Fruit fly (Drosophila melanogaster) whole organism, embryonic: ENCODE measurements around the gene CG1632.

Experiments
- CG10147 ChIP-seq: fragments of 200-800 bp; sonication (Bioruptor generic); optimal IDR thresholded peaks from 2 replicates; lab custom pipeline; 2019; ENCODE audit warnings: missing biosample characterization, mild to moderate bottlenecking, missing genetic modification characterization, moderate library complexity
- CG10267 ChIP-seq: fragments of 200-800 bp; sonication (Bioruptor generic); optimal IDR thresholded peaks from 2 replicates; lab custom pipeline; 2018; ENCODE audit warnings: missing biosample characterization, mild to moderate bottlenecking, missing genetic modification characterization, moderate library complexity
- CG12659 ChIP-seq: fragments of 200-800 bp; sonication (Bioruptor generic); optimal IDR thresholded peaks from 3 replicates; lab custom pipeline; 2017; ENCODE audit warnings: mild to moderate bottlenecking, missing biosample characterization, missing genetic modification reagents, missing genetic modification characterization
- CG13287 ChIP-seq: fragments of 200-800 bp; sonication (Bioruptor generic); IDR thresholded peaks from 2 replicates; pipeline ENCODE4 v1.3.6; 2022; ENCODE audit warnings: missing biosample characterization, missing genetic modification characterization; ENCODE audit not compliant: partially characterized antibody
- CG14710 ChIP-seq: fragments of 200-800 bp; sonication (Bioruptor generic); optimal IDR thresholded peaks from 3 replicates; lab custom pipeline; 2019; ENCODE audit warnings: missing biosample characterization, mild to moderate bottlenecking, missing genetic modification characterization, moderate library complexity
- CG15514 ChIP-seq: fragments of 200-800 bp; sonication (Bioruptor generic); optimal IDR thresholded peaks from 3 replicates; lab custom pipeline; 2017; ENCODE audit warnings: missing biosample characterization, missing genetic modification characterization, mild to moderate bottlenecking, moderate library complexity, missing genetic modification reagents
- CG2116 ChIP-seq: fragments of 200-800 bp; sonication (Bioruptor generic); optimal IDR thresholded peaks from 3 replicates; lab custom pipeline; 2018; ENCODE audit warnings: missing biosample characterization, mild to moderate bottlenecking, missing genetic modification characterization
- CG3847 ChIP-seq: fragments of 200-800 bp; sonication (Bioruptor generic); IDR thresholded peaks from 2 replicates; pipeline ENCODE4 v1.3.6; 2022; ENCODE audit warnings: missing biosample characterization, missing genetic modification characterization
- CG3995 ChIP-seq: fragments of 200-800 bp; sonication (Bioruptor generic); optimal IDR thresholded peaks from 3 replicates; lab custom pipeline; 2016; ENCODE audit warnings: missing biosample characterization, missing genetic modification characterization
- CG4617 ChIP-seq: fragments of 200-800 bp; sonication (Bioruptor generic); optimal IDR thresholded peaks from 3 replicates; lab custom pipeline; 2016; ENCODE audit warnings: missing biosample characterization, missing genetic modification characterization, borderline replicate concordance
- CG4854 ChIP-seq: fragments of 200-800 bp; sonication (Bioruptor generic); optimal IDR thresholded peaks from 2 replicates; lab custom pipeline; 2016; ENCODE audit warnings: missing biosample characterization, missing genetic modification characterization, inconsistent platforms
- CG9797 ChIP-seq: fragments of 200-800 bp; sonication (Bioruptor generic); optimal IDR thresholded peaks from 3 replicates; lab custom pipeline; 2018; ENCODE audit warnings: missing biosample characterization, mild to moderate bottlenecking, missing genetic modification characterization
- CTCF ChIP-seq: fragments of 200-800 bp; sonication (Bioruptor generic); optimal IDR thresholded peaks from 2 replicates; lab custom pipeline; 2017; ENCODE audit warnings: missing biosample characterization, mild to moderate bottlenecking, missing genetic modification characterization, moderate library complexity
- Dad ChIP-seq: fragments of 200-800 bp; sonication (Bioruptor generic); optimal IDR thresholded peaks from 3 replicates; lab custom pipeline; 2016; ENCODE audit warnings: missing biosample characterization, missing genetic modification characterization
- Deaf1 ChIP-seq: fragments of 200-800 bp; optimal IDR thresholded peaks from 3 replicates; lab custom pipeline; 2019; ENCODE audit warnings: missing biosample characterization, mild to moderate bottlenecking, missing genetic modification characterization, moderate library complexity
- Dll ChIP-seq: fragments of 200-800 bp; sonication (Bioruptor generic); IDR thresholded peaks from 4 replicates; pipeline ENCODE4 v1.3.6; 2022; ENCODE audit warnings: missing biosample characterization, missing genetic modification characterization; ENCODE audit not compliant: partially characterized antibody
- Dp ChIP-seq: fragments of 200-800 bp; sonication (Bioruptor generic); optimal IDR thresholded peaks from 2 replicates; lab custom pipeline; 2018; ENCODE audit warnings: missing biosample characterization, mild to moderate bottlenecking, missing genetic modification characterization, moderate library complexity
- Dref ChIP-seq: fragments of 200-800 bp; sonication (Bioruptor generic); IDR thresholded peaks from 2 replicates; pipeline ENCODE4 v1.3.6; 2022; ENCODE audit warnings: missing biosample characterization, missing genetic modification characterization
- E2f1 ChIP-seq: fragments of 200-800 bp; sonication (Bioruptor generic); IDR thresholded peaks from 2 replicates; pipeline ENCODE4 v1.3.6; 2022; ENCODE audit warnings: missing biosample characterization, missing genetic modification characterization
- E2f2 ChIP-seq: fragments of 200-800 bp; sonication (Bioruptor generic); IDR thresholded peaks from 2 replicates; pipeline ENCODE4 v1.3.6; 2022; ENCODE audit warnings: missing biosample characterization, missing genetic modification characterization
- Ets97D ChIP-seq: fragments of 200-800 bp; sonication (Bioruptor generic); optimal IDR thresholded peaks from 3 replicates; lab custom pipeline; 2016; ENCODE audit warnings: missing biosample characterization, missing genetic modification characterization
- HLH3B ChIP-seq: fragments of 200-800 bp; sonication (Bioruptor generic); IDR thresholded peaks from 2 replicates; pipeline ENCODE4 v1.3.6; 2022; ENCODE audit warnings: missing biosample characterization, missing genetic modification characterization
- HLHmδ ChIP-seq: fragments of 200-800 bp; sonication (Bioruptor generic); optimal IDR thresholded peaks from 2 replicates; lab custom pipeline; 2018; ENCODE audit warnings: missing biosample characterization, mild to moderate bottlenecking, missing genetic modification characterization, moderate library complexity
- MBD-R2 ChIP-seq: fragments of 200-800 bp; sonication (Bioruptor generic); IDR thresholded peaks from 2 replicates; pipeline ENCODE4 v1.3.6; 2022; ENCODE audit warnings: missing biosample characterization, missing genetic modification characterization
- MESR4 ChIP-seq: fragments of 200-800 bp; sonication (Bioruptor generic); optimal IDR thresholded peaks from 2 replicates; lab custom pipeline; 2018; ENCODE audit warnings: missing biosample characterization, mild to moderate bottlenecking, missing genetic modification characterization, moderate library complexity
- Med ChIP-seq: fragments of 200-800 bp; sonication (Bioruptor generic); peaks from one replicate; lab custom pipeline; 2016; ENCODE audit warnings: missing biosample characterization, missing genetic modification characterization, mild to moderate bottlenecking, inconsistent platforms, moderate library complexity
- PHDP ChIP-seq: fragments of 200-800 bp; sonication (Bioruptor generic); optimal IDR thresholded peaks from 3 replicates; lab custom pipeline; 2018; ENCODE audit warnings: missing biosample characterization, mild to moderate bottlenecking, missing genetic modification characterization, moderate library complexity
- Pdp1 ChIP-seq, 2 experiments: fragments of 200-800 bp; sonication (Bioruptor generic); optimal IDR thresholded peaks; 3 replicates each; lab custom pipeline; 2016; ENCODE audit warnings: missing biosample characterization in 2 of 2, missing genetic modification characterization in 2 of 2, mild to moderate bottlenecking in 1 of 2, moderate library complexity in 1 of 2
- Scr ChIP-seq: fragments of 200-800 bp; sonication (Bioruptor generic); IDR thresholded peaks from 2 replicates; pipeline ENCODE4 v1.3.6; 2022; ENCODE audit warnings: missing biosample characterization, missing genetic modification characterization; ENCODE audit not compliant: partially characterized antibody
- Sin3A ChIP-seq: fragments of >200 bp; optimal IDR thresholded peaks from 2 replicates; lab custom pipeline; 2018
- Sry-δ ChIP-seq: fragments of 200-800 bp; sonication (Bioruptor generic); optimal IDR thresholded peaks from 2 replicates; lab custom pipeline; 2016; ENCODE audit warnings: missing biosample characterization, missing genetic modification characterization
- YL-1 ChIP-seq: fragments of 200-800 bp; sonication (Bioruptor generic); optimal IDR thresholded peaks from 3 replicates; lab custom pipeline; 2017; ENCODE audit warnings: missing biosample characterization, mild to moderate bottlenecking, missing genetic modification characterization
- ash1 ChIP-seq: fragments of 200-800 bp; sonication (Bioruptor generic); optimal IDR thresholded peaks from 2 replicates; lab custom pipeline; 2018; ENCODE audit warnings: missing biosample characterization, mild to moderate bottlenecking, missing genetic modification characterization
- crp ChIP-seq, 2 experiments: fragments of 200-800 bp; sonication (Bioruptor generic); optimal IDR thresholded peaks; 2 replicates in 1 of 2; 3 replicates in 1 of 2; lab custom pipeline; 2017; ENCODE audit warnings: missing biosample characterization in 2 of 2, missing genetic modification characterization in 2 of 2, mild to moderate bottlenecking in 1 of 2, moderate library complexity in 1 of 2
- gfzf ChIP-seq: fragments of 200-800 bp; sonication (Bioruptor generic); optimal IDR thresholded peaks from 2 replicates; lab custom pipeline; 2016; ENCODE audit warnings: missing biosample characterization, mild to moderate bottlenecking, missing genetic modification characterization, moderate library complexity
- ham ChIP-seq: fragments of 200-800 bp; sonication (Bioruptor generic); IDR thresholded peaks from 2 replicates; pipeline ENCODE4 v1.3.6; 2022; ENCODE audit warnings: missing biosample characterization, missing genetic modification characterization
- knrl ChIP-seq: fragments of 200-800 bp; sonication (Bioruptor generic); IDR thresholded peaks from 3 replicates; pipeline ENCODE4 v1.3.6; 2022; ENCODE audit warnings: missing biosample characterization, missing genetic modification characterization; ENCODE audit not compliant: partially characterized antibody
- lbe ChIP-seq: fragments of 200-800 bp; sonication (Bioruptor generic); optimal IDR thresholded peaks from 2 replicates; lab custom pipeline; 2016; ENCODE audit warnings: missing biosample characterization, mild to moderate bottlenecking, missing genetic modification characterization
- lola ChIP-seq, 3 experiments: fragments of >200 bp in 2 of 3; fragments of 200-800 bp in 1 of 3; sonication (Bioruptor generic) in 1 of 3; optimal IDR thresholded peaks; 2 replicates each; lab custom pipeline; 2017 to 2019; ENCODE audit warnings: missing biosample characterization in 3 of 3, missing genetic modification characterization in 3 of 3, mild to moderate bottlenecking in 1 of 3, moderate library complexity in 1 of 3
- nerfin-1 ChIP-seq: fragments of 200-800 bp; sonication (Bioruptor generic); optimal IDR thresholded peaks from 3 replicates; lab custom pipeline; 2019; ENCODE audit warnings: missing biosample characterization, mild to moderate bottlenecking, missing genetic modification characterization, moderate library complexity
- nmo ChIP-seq: fragments of 200-800 bp; sonication (Bioruptor generic); optimal IDR thresholded peaks from 2 replicates; lab custom pipeline; 2018; ENCODE audit warnings: missing biosample characterization, mild to moderate bottlenecking, missing genetic modification characterization, moderate library complexity
- onecut ChIP-seq: fragments of 200-800 bp; sonication (Bioruptor generic); IDR thresholded peaks from 2 replicates; pipeline ENCODE4 v1.3.6; 2022; ENCODE audit warnings: missing biosample characterization, missing genetic modification characterization
- pzg ChIP-seq: fragments of 200-800 bp; sonication (Bioruptor generic); optimal IDR thresholded peaks from 3 replicates; lab custom pipeline; 2018; ENCODE audit warnings: missing biosample characterization, mild to moderate bottlenecking, missing genetic modification characterization, moderate library complexity
- shn ChIP-seq: fragments of 200-800 bp; sonication (Bioruptor generic); optimal IDR thresholded peaks from 3 replicates; lab custom pipeline; 2016; ENCODE audit warnings: missing biosample characterization, missing genetic modification characterization
- sqz ChIP-seq: fragments of 200-800 bp; sonication (Bioruptor generic); optimal IDR thresholded peaks from 3 replicates; lab custom pipeline; 2018; ENCODE audit warnings: missing biosample characterization, mild to moderate bottlenecking, missing genetic modification characterization
- stwl ChIP-seq: fragments of 200-800 bp; sonication (Bioruptor generic); optimal IDR thresholded peaks from 3 replicates; lab custom pipeline; 2018; ENCODE audit warnings: missing biosample characterization, mild to moderate bottlenecking, missing genetic modification characterization, moderate library complexity
- trem ChIP-seq: fragments of 200-800 bp; optimal IDR thresholded peaks from 3 replicates; lab custom pipeline; 2019; ENCODE audit warnings: missing biosample characterization, mild to moderate bottlenecking, missing genetic modification characterization, moderate library complexity
- ttk ChIP-seq: fragments of 200-800 bp; sonication (Bioruptor generic); IDR thresholded peaks from 2 replicates; pipeline ENCODE4 v2.1.2; 2022; ENCODE audit warnings: missing biosample characterization, missing genetic modification characterization

The CG1632 gene

dm6 chrX:8251268-8251996 lies 1.0 kb upstream of the CG1632 start, which contains the start of gene ND-75:
TSS of gene ND-75 (minus strand) at chrX:8251687.
- TF ChIP-seq gfzf (GFP tag; lab: Kevin White, UChicago): peak; percentile 13
- TF ChIP-seq CTCF (GFP tag; lab: Kevin White, UChicago): peak; percentile 93
- TF ChIP-seq Dll (GFP tag; lab: Robert Waterston, UW): 0 out of 4 replicates have a peak, but pooled peaks have one; percentile 16
- peak; percentile 49 for TF ChIP-seq CG4617 (GFP tag; lab: Kevin White, UChicago)
- peak; percentile 69 for TF ChIP-seq MESR4 (GFP tag; lab: Kevin White, UChicago)
- peak in 1 of 2 experiments; percentile 95 for TF ChIP-seq Pdp1 (GFP tag; optimal IDR thresholded peaks at IDR 0.05; lab: Kevin White, UChicago)
- peak; percentile 46 for TF ChIP-seq sqz (GFP tag; lab: Kevin White, UChicago)
- peak; percentile 72; the same call in 1 of the 2 replicates for TF ChIP-seq E2f2
- TF ChIP-seq CG2116 (GFP tag; lab: Kevin White, UChicago): peak; percentile 66
- no peak for TF ChIP-seq Deaf1 (tag; lab: Kevin White, UChicago)
- 0 out of 2 replicates have a peak, but pooled peaks have one; percentile 12 for TF ChIP-seq CG3847 (GFP tag; lab: Robert Waterston, UW)
- peak; percentile 15 for TF ChIP-seq Med (GFP tag; lab: Kevin White, UChicago)
- peak; percentile 12 for TF ChIP-seq CG10147 (GFP tag; lab: Kevin White, UChicago)
- TF ChIP-seq CG14710: peak; percentile 43
- TF ChIP-seq knrl (GFP tag; lab: Robert Waterston, UW): no peak
- TF ChIP-seq CG10267 (tag; lab: Kevin White, UChicago): peak; percentile 20
- peak; percentile 45 for TF ChIP-seq onecut
- TF ChIP-seq Sry-δ (GFP tag; lab: Kevin White, UChicago): peak; percentile 13
- TF ChIP-seq Dad (GFP tag; lab: Kevin White, UChicago): no peak
- no peak for TF ChIP-seq ttk (GFP tag; lab: Robert Waterston, UW)
- TF ChIP-seq PHDP (tag; lab: Kevin White, UChicago): no peak
- TF ChIP-seq trem (tag; lab: Kevin White, UChicago): peak; percentile 54
- TF ChIP-seq HLHmδ (GFP tag; lab: Kevin White, UChicago): no peak
- TF ChIP-seq ham (GFP tag; lab: Robert Waterston, UW): no peak
- TF ChIP-seq shn (GFP tag; lab: Kevin White, UChicago): no peak
- peak; percentile 33 for TF ChIP-seq CG13287 (GFP tag; lab: Robert Waterston, UW)
- TF ChIP-seq pzg (GFP tag; lab: Kevin White, UChicago): peak; percentile 51
- TF ChIP-seq MBD-R2: peak; percentile 43; the same call in 1 of the 2 replicates
- TF ChIP-seq stwl (tag; lab: Kevin White, UChicago): peak; percentile 45
- peak; percentile 9 for TF ChIP-seq nmo (GFP tag; lab: Kevin White, UChicago)
- no peak for TF ChIP-seq E2f1
- TF ChIP-seq YL-1: peak; percentile 56
- no peak for TF ChIP-seq lola (GFP tag; optimal IDR thresholded peaks at IDR 0.05; lab: Kevin White, UChicago)
- TF ChIP-seq nerfin-1 (tag; lab: Kevin White, UChicago): no peak
- no peak for TF ChIP-seq ash1 (GFP tag; lab: Kevin White, UChicago)
- peak; percentile 64 for TF ChIP-seq Dp (GFP tag; lab: Kevin White, UChicago)
- TF ChIP-seq Sin3A: peak; percentile 77
- TF ChIP-seq HLH3B (GFP tag; lab: Robert Waterston, UW): no peak
- TF ChIP-seq CG3995 (GFP tag; lab: Kevin White, UChicago): no peak
- peak; percentile 33 for TF ChIP-seq CG12659 (GFP tag; lab: Kevin White, UChicago)
- TF ChIP-seq CG4854 (GFP tag; lab: Kevin White, UChicago): peak; percentile 86
- no peak for TF ChIP-seq lbe (GFP tag; lab: Kevin White, UChicago)
- peak; percentile 58 for TF ChIP-seq Dref
- peak; percentile 50 for TF ChIP-seq Ets97D (GFP tag; lab: Kevin White, UChicago)
- TF ChIP-seq CG15514 (GFP tag; lab: Kevin White, UChicago): peak; percentile 38
- peak; percentile 22 for TF ChIP-seq CG9797 (GFP tag; lab: Kevin White, UChicago)
- TF ChIP-seq Scr (GFP tag; lab: Robert Waterston, UW): 0 out of 2 replicates have a peak, but pooled peaks have one; percentile 24
- TF ChIP-seq crp (GFP tag; optimal IDR thresholded peaks at IDR 0.05; lab: Kevin White, UChicago): peak; percentile 55 to 93
